Worm (Caenorhabditis elegans): Measurements from ENCODE around the gene srg-48.

DNA sequence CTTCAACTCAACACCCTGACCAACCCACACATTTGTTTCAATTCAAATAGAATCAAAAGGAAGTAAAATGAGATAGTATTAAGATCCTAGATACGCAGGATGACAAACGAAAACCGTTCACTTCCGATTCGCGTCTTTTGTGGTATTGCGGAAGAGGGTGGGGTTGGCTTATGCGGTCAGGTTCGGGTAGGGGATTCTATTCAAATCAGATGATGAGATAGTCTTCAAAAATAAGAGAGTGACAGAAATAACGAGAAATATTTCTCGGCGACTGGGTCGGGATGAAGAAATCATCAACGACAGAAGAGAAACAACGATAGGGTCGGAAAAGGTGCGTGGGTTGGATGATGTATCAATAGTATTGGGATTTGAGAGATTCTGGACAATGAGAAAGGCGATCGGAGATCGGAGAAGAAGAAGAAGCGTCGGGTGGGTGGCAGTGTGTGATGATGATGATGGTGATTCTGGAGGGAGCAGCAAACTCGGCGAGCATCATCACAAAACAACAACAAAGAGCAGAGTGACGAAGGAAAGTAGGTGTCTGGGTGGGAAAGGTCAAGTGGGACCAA lies 23.3 kb downstream of the srg-48 start:
- TF ChIP-seq F37D6.2 (tag; optimal IDR thresholded peaks at IDR 0.05) (no peak), mxl-3 (GFP tag; optimal IDR thresholded peaks at IDR 0.05) (peak; percentile 16)

Data from whole organism, L4 larva.